Worm (Caenorhabditis elegans): ENCODE measurements around the gene F43B10.1.

Gene F43B10.1

DNA sequence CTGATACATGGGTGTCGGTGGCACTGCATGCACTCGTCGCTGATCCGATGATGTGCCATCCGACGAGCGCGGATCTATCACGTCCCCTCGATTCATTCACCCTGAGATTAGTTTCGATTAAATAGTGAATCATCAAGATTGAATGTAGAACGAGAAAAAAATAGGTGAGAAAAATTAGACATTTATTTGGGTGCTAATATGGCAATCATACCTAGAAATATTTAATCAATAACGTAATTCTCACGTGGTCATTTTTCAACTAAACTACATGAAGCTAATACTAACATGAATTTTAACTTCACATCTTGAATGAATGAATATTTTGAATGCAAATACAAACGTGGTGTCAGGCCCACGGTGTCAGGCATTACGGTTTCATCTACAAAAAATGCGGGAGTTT, 53.2 kb downstream of the F43B10.1 start, which contains the start of gene F59C12.3:
Gene F59C12.3 (minus strand): TSS at position 101 of the 400 bp plus-strand sequence.
- TF ChIP-seq lin-40 (tag; optimal IDR thresholded peaks at IDR 0.05) = no peak
- TF ChIP-seq Y79H2A.3 (GFP tag; conservative IDR thresholded peaks at IDR 0.05) = no peak

DNA sequence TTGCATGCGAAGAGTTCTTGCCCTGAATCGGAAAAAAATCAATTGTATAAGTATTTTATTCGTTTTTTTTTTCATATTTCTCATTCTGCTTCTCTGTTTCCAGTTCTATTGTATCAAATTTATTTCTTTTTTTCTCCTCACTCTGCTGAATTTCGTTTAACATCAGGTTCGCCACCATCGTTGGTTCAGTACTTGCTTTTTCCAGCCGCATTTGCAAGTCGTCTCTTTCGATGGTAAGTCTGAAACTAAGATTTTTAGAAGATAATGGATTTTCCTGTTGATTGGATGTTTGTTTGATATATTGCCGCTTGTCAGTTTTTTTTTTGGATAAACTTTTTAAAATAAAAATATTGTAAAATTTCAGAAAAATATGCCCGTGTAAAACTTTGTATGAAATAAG, 55.5 kb downstream of the F43B10.1 start:
- TF ChIP-seq hlh-12 (tag; optimal IDR thresholded peaks at IDR 0.05) (no peak), T26A5.8 (tag; optimal IDR thresholded peaks at IDR 0.05) (no peak), hlh-26 (GFP tag; conservative IDR thresholded peaks at IDR 0.05) (no peak), F23B12.7 (tag; optimal IDR thresholded peaks at IDR 0.05; ENCODE audit: insufficient read depth) (no peak), F10E7.11 (tag; optimal IDR thresholded peaks at IDR 0.05) (no peak), sptf-2 (GFP tag; optimal IDR thresholded peaks at IDR 0.05) (no peak)

DNA sequence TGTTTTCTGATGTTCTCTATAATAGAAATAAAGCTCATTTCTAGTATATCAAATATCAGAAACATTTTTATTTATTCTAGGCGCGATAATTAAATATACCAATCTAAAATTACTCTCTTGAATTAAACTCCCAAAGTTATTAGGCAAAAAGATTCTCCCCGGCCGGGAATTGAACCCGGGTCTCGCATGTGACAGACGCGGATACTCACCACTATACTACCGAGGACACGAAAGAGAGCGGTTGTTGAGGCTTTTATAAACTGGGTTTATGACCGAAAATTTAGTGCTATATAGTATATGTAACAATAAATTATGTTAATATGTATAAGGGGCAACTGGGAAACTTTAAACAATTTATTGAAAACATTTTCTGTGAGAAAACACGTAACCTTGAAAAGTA, 58.1 kb downstream of the F43B10.1 start:
- peak; percentile 77 for TF ChIP-seq D2030.7 (GFP tag; IDR thresholded peaks at IDR 0.05)
- TF ChIP-seq nhr-27 (tag; optimal IDR thresholded peaks at IDR 0.05) = no peak
- TF ChIP-seq F10E7.11 (tag; optimal IDR thresholded peaks at IDR 0.05) = no peak
- no peak for TF ChIP-seq gei-17 (GFP tag; optimal IDR thresholded peaks at IDR 0.05)
- peak; percentile 92 for TF ChIP-seq die-1 (tag; optimal IDR thresholded peaks at IDR 0.05)
- TF ChIP-seq snpc-4 (GFP tag; optimal IDR thresholded peaks at IDR 0.05) = peak; percentile 55
- peak in 3 of 4 experiments; percentile 66 to 85 (median 66) for TF ChIP-seq snpc-4 (tag; optimal IDR thresholded peaks at IDR 0.05)
- peak; percentile 41 for TF ChIP-seq snpc-3.4 (tag; optimal IDR thresholded peaks at IDR 0.05)
- TF ChIP-seq ceh-100 (GFP tag; IDR thresholded peaks at IDR 0.05) = 0 out of 2 replicates have a peak, but pooled peaks have one; percentile 30
- TF ChIP-seq atf-7 (tag; optimal IDR thresholded peaks at IDR 0.05) = no peak
- peak; percentile 67 for TF ChIP-seq T07F8.4 (tag; optimal IDR thresholded peaks at IDR 0.05)
- TF ChIP-seq F39B2.1 (GFP tag; IDR thresholded peaks at IDR 0.05) = no peak
- TF ChIP-seq sptf-2 (GFP tag; optimal IDR thresholded peaks at IDR 0.05) = no peak
- no peak for TF ChIP-seq mxl-1 (tag; optimal IDR thresholded peaks at IDR 0.05)
- peak; percentile 50 for TF ChIP-seq unc-130 (GFP tag; optimal IDR thresholded peaks at IDR 0.05)
- no peak for TF ChIP-seq egrh-3 (GFP tag; IDR thresholded peaks at IDR 0.05)
- TF ChIP-seq mes-4 (tag; optimal IDR thresholded peaks at IDR 0.05) = peak; percentile 60
- peak; percentile 52 for TF ChIP-seq ceh-27 (GFP tag; optimal IDR thresholded peaks at IDR 0.05)
- TF ChIP-seq pbrm-1 (GFP tag; IDR thresholded peaks at IDR 0.05) = peak; percentile 77
- peak; percentile 79 for TF ChIP-seq snpc-1.3 (tag; optimal IDR thresholded peaks at IDR 0.05; ENCODE audit: insufficient read depth)
- TF ChIP-seq ceh-58 (GFP tag; IDR thresholded peaks at IDR 0.05) = no peak
- TF ChIP-seq ztf-26 (tag; optimal IDR thresholded peaks at IDR 0.05) = no peak
- TF ChIP-seq F33H1.4 (GFP tag; IDR thresholded peaks at IDR 0.05) = no peak
- no peak for TF ChIP-seq ztf-3 (GFP tag; optimal IDR thresholded peaks at IDR 0.05)
- peak; percentile 58; the same call in 1 of the 2 replicates for TF ChIP-seq egl-44 (GFP tag; IDR thresholded peaks at IDR 0.05)
- no peak for TF ChIP-seq ztf-6 (GFP tag; IDR thresholded peaks at IDR 0.05)
- TF ChIP-seq F23B12.7 (tag; optimal IDR thresholded peaks at IDR 0.05; ENCODE audit: insufficient read depth) = peak; percentile 44
- no peak for TF ChIP-seq nfyb-1 (GFP tag; IDR thresholded peaks at IDR 0.05)
- no peak for TF ChIP-seq cebp-1 (GFP tag; IDR thresholded peaks at IDR 0.05)
- TF ChIP-seq cebp-1 (tag; optimal IDR thresholded peaks at IDR 0.05) = peak; percentile 60
- no peak for TF ChIP-seq B0019.2 (GFP tag; conservative IDR thresholded peaks at IDR 0.05)
- TF ChIP-seq chd-7 (tag; optimal IDR thresholded peaks at IDR 0.05) = peak; percentile 55
- TF ChIP-seq rec-8 (tag; optimal IDR thresholded peaks at IDR 0.05) = peak; percentile 57 to 68
- no peak for TF ChIP-seq ztf-28 (GFP tag; IDR thresholded peaks at IDR 0.05)
- TF ChIP-seq lsy-27 (tag; optimal IDR thresholded peaks at IDR 0.05; ENCODE audit: borderline replicate concordance, insufficient read depth) = peak; percentile 45
- peak; percentile 86; the same call in 1 of the 2 replicates for TF ChIP-seq ztf-25 (GFP tag; IDR thresholded peaks at IDR 0.05)
- TF ChIP-seq ekl-4 (GFP tag; IDR thresholded peaks at IDR 0.05) = peak; percentile 53; the same call in 1 of the 2 replicates
- peak; percentile 42 to 48 for TF ChIP-seq let-607 (tag; optimal IDR thresholded peaks at IDR 0.05)
- TF ChIP-seq cebp-2 (GFP tag; IDR thresholded peaks at IDR 0.05) = 0 out of 2 replicates have a peak, but pooled peaks have one; percentile 23

Data from whole organism, young adult.